Worm (Caenorhabditis elegans) whole organism, late embryonic: ENCODE data around the gene act-1.

Experiments
- C08G9.2 ChIP-seq: sonication (generic microtip); optimal IDR thresholded peaks from 2 replicates; lab custom pipeline; 2016; ENCODE audit warnings: mild to moderate bottlenecking, missing genetic modification characterization, moderate library complexity, missing compliant biosample characterization
- F13H6.1 ChIP-seq: sonication (generic microtip); optimal IDR thresholded peaks from 2 replicates; lab custom pipeline; 2016; ENCODE audit warnings: missing genetic modification characterization, missing compliant biosample characterization
- K09A11.1 ChIP-seq: sonication (generic microtip); optimal IDR thresholded peaks from 2 replicates; lab custom pipeline; 2017; ENCODE audit warnings: antibody characterized with exemption, mild to moderate bottlenecking, missing genetic modification characterization, missing compliant biosample characterization; ENCODE audit not compliant: insufficient read depth
- T23F11.4 ChIP-seq: fragments of 200-800 bp; sonication (Bioruptor generic); optimal IDR thresholded peaks from 2 replicates; lab custom pipeline; 2018; ENCODE audit warnings: mild to moderate bottlenecking, missing genetic modification characterization, missing compliant biosample characterization
- Y22D7AL.16 ChIP-seq: sonication (generic microtip); optimal IDR thresholded peaks from 2 replicates; lab custom pipeline; 2016; ENCODE audit warnings: missing genetic modification characterization, missing compliant biosample characterization
- ahr-1 ChIP-seq: sonication (generic microtip); optimal IDR thresholded peaks from 2 replicates; lab custom pipeline; 2016; ENCODE audit warnings: missing genetic modification characterization, missing compliant biosample characterization
- ceh-18 ChIP-seq: sonication (generic microtip); optimal IDR thresholded peaks from 2 replicates; lab custom pipeline; 2016; ENCODE audit warnings: missing genetic modification characterization, missing compliant biosample characterization
- ceh-19 ChIP-seq: fragments of 200-800 bp; sonication (Bioruptor generic); optimal IDR thresholded peaks from 2 replicates; lab custom pipeline; 2018; ENCODE audit warnings: mild to moderate bottlenecking, missing genetic modification characterization, missing compliant biosample characterization
- ceh-2 ChIP-seq: sonication (generic microtip); optimal IDR thresholded peaks from 2 replicates; lab custom pipeline; 2016; ENCODE audit warnings: missing genotype, missing genetic modification characterization, missing compliant biosample characterization
- ceh-22 ChIP-seq: sonication (generic microtip); optimal IDR thresholded peaks from 2 replicates; lab custom pipeline; 2017; ENCODE audit warnings: missing biosample characterization, missing genetic modification characterization
- ceh-30 ChIP-seq: fragments of 150-350 bp; optimal IDR thresholded peaks from 2 replicates; lab custom pipeline; 2014; ENCODE audit warnings: missing biosample characterization, missing genetic modification characterization
- ceh-31 ChIP-seq: sonication (generic microtip); optimal IDR thresholded peaks from 2 replicates; lab custom pipeline; 2016; ENCODE audit warnings: missing genetic modification characterization, missing compliant biosample characterization
- ceh-34 ChIP-seq: sonication (generic microtip); optimal IDR thresholded peaks from 2 replicates; lab custom pipeline; 2016; ENCODE audit warnings: mild to moderate bottlenecking, missing genetic modification characterization, missing compliant biosample characterization
- ceh-45 ChIP-seq: fragments of 200-800 bp; sonication (Bioruptor generic); IDR thresholded peaks from 2 replicates; pipeline ENCODE4 v1.3.6; 2022; ENCODE audit warnings: missing genetic modification reagents, missing genetic modification characterization, missing compliant biosample characterization
- ceh-48 ChIP-seq: sonication (generic microtip); optimal IDR thresholded peaks from 2 replicates; lab custom pipeline; 2016; ENCODE audit warnings: missing genetic modification characterization, inconsistent platforms, missing compliant biosample characterization
- ceh-6 ChIP-seq: fragments of 200-800 bp; sonication (Bioruptor generic); optimal IDR thresholded peaks from 2 replicates; lab custom pipeline; 2018; ENCODE audit warnings: mild to moderate bottlenecking, missing genetic modification characterization, missing compliant biosample characterization
- ceh-9 ChIP-seq: sonication (generic microtip); optimal IDR thresholded peaks from 2 replicates; lab custom pipeline; 2016; ENCODE audit warnings: mild to moderate bottlenecking, missing genetic modification characterization, inconsistent platforms, missing compliant biosample characterization
- che-1 ChIP-seq: sonication (generic microtip); optimal IDR thresholded peaks from 2 replicates; lab custom pipeline; 2016; ENCODE audit warnings: mild to moderate bottlenecking, missing genetic modification characterization, missing compliant biosample characterization
- dmd-4 ChIP-seq: sonication (generic microtip); optimal IDR thresholded peaks from 2 replicates; lab custom pipeline; 2016; ENCODE audit warnings: borderline replicate concordance, missing genetic modification characterization, missing compliant biosample characterization
- elt-4 ChIP-seq: sonication (generic microtip); optimal IDR thresholded peaks from 2 replicates; lab custom pipeline; 2016; ENCODE audit warnings: missing genetic modification characterization, missing compliant biosample characterization
- ets-4 ChIP-seq: sonication (generic microtip); optimal IDR thresholded peaks from 2 replicates; lab custom pipeline; 2016; ENCODE audit warnings: missing genetic modification characterization, missing compliant biosample characterization
- fax-1 ChIP-seq: sonication (generic microtip); optimal IDR thresholded peaks from 2 replicates; lab custom pipeline; 2016; ENCODE audit warnings: missing genotype, missing genetic modification characterization, missing compliant biosample characterization
- fkh-10 ChIP-seq: fragments of 150-350 bp; optimal IDR thresholded peaks from 2 replicates; lab custom pipeline; 2014; ENCODE audit warnings: missing biosample characterization, missing genetic modification reagents, missing genetic modification characterization
- fkh-6 ChIP-seq: sonication (generic microtip); optimal IDR thresholded peaks from 2 replicates; lab custom pipeline; 2016; ENCODE audit warnings: missing genetic modification characterization, missing compliant biosample characterization
- hlh-13 ChIP-seq: fragments of 200-800 bp; sonication (Bioruptor generic); optimal IDR thresholded peaks from 2 replicates; lab custom pipeline; 2018; ENCODE audit warnings: mild to moderate bottlenecking, missing genetic modification characterization, missing compliant biosample characterization
- hlh-15 ChIP-seq: sonication (generic microtip); optimal IDR thresholded peaks from 2 replicates; lab custom pipeline; 2016; ENCODE audit warnings: missing genetic modification characterization, missing compliant biosample characterization
- hlh-30 ChIP-seq: sonication (generic microtip); optimal IDR thresholded peaks from 2 replicates; lab custom pipeline; 2017; ENCODE audit warnings: antibody characterized with exemption, missing genetic modification characterization, missing compliant biosample characterization; ENCODE audit not compliant: insufficient read depth
- hlh-6 ChIP-seq: sonication (generic microtip); optimal IDR thresholded peaks from 2 replicates; lab custom pipeline; 2016; ENCODE audit warnings: missing genotype, missing genetic modification characterization, missing compliant biosample characterization
- hlh-8 ChIP-seq: sonication (generic microtip); optimal IDR thresholded peaks from 2 replicates; lab custom pipeline; 2016; ENCODE audit warnings: missing genotype, missing genetic modification characterization, missing compliant biosample characterization
- lim-6 ChIP-seq: sonication (generic microtip); optimal IDR thresholded peaks from 2 replicates; lab custom pipeline; 2016; ENCODE audit warnings: missing genetic modification characterization, missing compliant biosample characterization
- madf-2 ChIP-seq: sonication (generic microtip); optimal IDR thresholded peaks from 2 replicates; lab custom pipeline; 2017; ENCODE audit warnings: missing genetic modification characterization, missing compliant biosample characterization
- mec-3 ChIP-seq: sonication (generic microtip); optimal IDR thresholded peaks from 2 replicates; lab custom pipeline; 2016; ENCODE audit warnings: borderline replicate concordance, missing genetic modification characterization, missing compliant biosample characterization
- nfya-1 ChIP-seq: sonication (generic microtip); optimal IDR thresholded peaks from 2 replicates; lab custom pipeline; 2017; ENCODE audit warnings: missing genetic modification characterization, mild to moderate bottlenecking, missing compliant biosample characterization, antibody characterized with exemption, moderate library complexity
- nhr-11 ChIP-seq: fragments of 150-350 bp; optimal IDR thresholded peaks from 2 replicates; lab custom pipeline; 2014; ENCODE audit warnings: missing biosample characterization, missing genetic modification characterization
- pag-3 ChIP-seq: sonication (generic microtip); optimal IDR thresholded peaks from 2 replicates; lab custom pipeline; 2016; ENCODE audit warnings: missing compliant biosample characterization, missing genetic modification characterization, borderline replicate concordance
- pat-9 ChIP-seq: fragments of 200-800 bp; sonication (Bioruptor generic); optimal IDR thresholded peaks from 2 replicates; lab custom pipeline; 2018; ENCODE audit warnings: mild to moderate bottlenecking, missing genetic modification characterization, moderate library complexity, missing compliant biosample characterization
- pax-1 ChIP-seq: fragments of 150-350 bp; optimal IDR thresholded peaks from 2 replicates; lab custom pipeline; 2014; ENCODE audit warnings: missing biosample characterization, missing genetic modification characterization
- pha-2 ChIP-seq: sonication (generic microtip); optimal IDR thresholded peaks from 2 replicates; lab custom pipeline; 2017; ENCODE audit warnings: mild to moderate bottlenecking, missing genetic modification characterization, missing compliant biosample characterization
- pha-4 ChIP-seq: fragments of 150-350 bp; optimal IDR thresholded peaks from 2 replicates; lab custom pipeline; 2018; ENCODE audit warnings: missing biosample characterization, missing genetic modification reagents, missing genetic modification characterization
- ref-2 ChIP-seq: sonication (generic microtip); optimal IDR thresholded peaks from 2 replicates; lab custom pipeline; 2016; ENCODE audit warnings: missing genetic modification characterization, missing compliant biosample characterization
- rnt-1 ChIP-seq: sonication (generic microtip); optimal IDR thresholded peaks from 2 replicates; lab custom pipeline; 2016; ENCODE audit warnings: missing genetic modification characterization, missing compliant biosample characterization
- sox-2 ChIP-seq: fragments of 200-800 bp; sonication (Bioruptor generic); IDR thresholded peaks from 2 replicates; pipeline ENCODE4 v1.3.6; 2022; ENCODE audit warnings: missing genetic modification reagents, missing genetic modification characterization, missing compliant biosample characterization
- sox-4 ChIP-seq: sonication (generic microtip); optimal IDR thresholded peaks from 2 replicates; lab custom pipeline; 2017; ENCODE audit warnings: mild to moderate bottlenecking, missing genetic modification characterization, inconsistent platforms, missing compliant biosample characterization
- tbx-2 ChIP-seq: sonication (generic microtip); optimal IDR thresholded peaks from 2 replicates; lab custom pipeline; 2016; ENCODE audit warnings: missing genetic modification characterization, missing compliant biosample characterization
- tbx-7 ChIP-seq: sonication (generic microtip); optimal IDR thresholded peaks from 2 replicates; lab custom pipeline; 2016; ENCODE audit warnings: missing genotype, missing genetic modification characterization, missing compliant biosample characterization
- unc-55 ChIP-seq: sonication (generic microtip); optimal IDR thresholded peaks from 2 replicates; lab custom pipeline; 2017; ENCODE audit warnings: missing biosample characterization, missing genetic modification reagents, missing genetic modification characterization
- unc-86 ChIP-seq: sonication (generic microtip); optimal IDR thresholded peaks from 2 replicates; lab custom pipeline; 2016; ENCODE audit warnings: missing genetic modification characterization, missing compliant biosample characterization
- zip-5 ChIP-seq: sonication (generic microtip); optimal IDR thresholded peaks from 2 replicates; lab custom pipeline; 2016; ENCODE audit warnings: missing genetic modification characterization, missing compliant biosample characterization
- ztf-16 ChIP-seq: sonication (generic microtip); optimal IDR thresholded peaks from 2 replicates; lab custom pipeline; 2017; ENCODE audit warnings: missing genetic modification characterization, missing compliant biosample characterization

The act-1 gene

DNA sequence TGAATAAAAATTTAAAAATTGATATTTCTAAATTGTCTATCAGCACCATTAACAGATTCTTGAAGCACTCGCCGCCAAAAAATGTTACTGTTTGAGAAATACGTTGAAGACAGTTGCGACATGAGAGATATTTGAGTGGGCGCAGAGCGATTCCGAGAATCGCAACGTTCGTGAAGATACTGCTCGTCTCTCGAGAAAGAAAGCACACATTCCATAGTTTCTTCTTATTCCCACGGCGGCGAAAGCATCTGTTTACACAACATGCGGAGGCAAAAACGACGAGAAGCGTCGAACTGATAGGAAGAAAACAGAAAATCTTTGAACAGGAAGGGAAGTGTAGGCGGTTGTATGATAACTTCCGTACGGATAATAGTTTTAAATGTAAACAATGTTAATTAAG, 1.6 kb downstream of the act-1 start (continued):
- TF ChIP-seq ceh-18 (tag; lab: Kevin White, UChicago) (peak; percentile 94), pha-2 (tag; lab: Kevin White, UChicago) (no peak), ceh-31 (peak; percentile 16), fkh-10 (GFP tag; lab: Kevin White, UChicago) (no peak), nhr-11 (tag; lab: Kevin White, UChicago) (no peak), ceh-34 (tag; lab: Kevin White, UChicago) (peak; percentile 54), ahr-1 (no peak), zip-5 (tag; lab: Kevin White, UChicago) (no peak), T23F11.4 (GFP tag; lab: Kevin White, UChicago) (no peak), hlh-15 (tag; lab: Kevin White, UChicago) (no peak), ceh-48 (tag; lab: Kevin White, UChicago) (no peak), unc-86 (tag; lab: Kevin White, UChicago) (no peak), rnt-1 (tag; lab: Kevin White, UChicago) (peak; percentile 76), elt-4 (no peak), sox-4 (tag; lab: Kevin White, UChicago) (no peak), F13H6.1 (tag; lab: Kevin White, UChicago) (no peak), hlh-13 (no peak)

DNA sequence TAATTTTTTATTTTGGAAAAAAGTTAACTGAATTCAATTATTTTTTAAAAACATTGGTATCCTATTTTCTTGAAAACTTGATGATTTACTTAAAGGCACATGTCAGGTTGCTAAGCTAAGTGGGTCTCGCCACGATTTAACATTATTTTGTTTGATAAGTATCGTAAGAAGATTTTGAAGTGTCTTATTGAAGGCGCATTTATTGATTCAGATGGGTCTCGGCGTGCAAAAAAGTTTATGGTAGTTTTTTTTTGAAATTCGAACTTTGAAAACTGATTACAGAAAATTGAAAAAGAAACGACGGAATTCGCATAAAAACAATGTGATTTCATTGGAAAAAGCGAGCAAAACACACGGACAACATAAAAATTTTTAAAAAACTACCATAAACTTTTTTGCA, 2.1 kb downstream of the act-1 start:
- no peak for TF ChIP-seq nfya-1
- no peak for TF ChIP-seq tbx-7 (tag; lab: Kevin White, UChicago)
- no peak for TF ChIP-seq ref-2
- no peak for TF ChIP-seq mec-3
- TF ChIP-seq rnt-1 (tag; lab: Kevin White, UChicago) = no peak
- TF ChIP-seq ceh-18 (tag; lab: Kevin White, UChicago) = no peak
- no peak for TF ChIP-seq Y22D7AL.16 (tag; lab: Kevin White, UChicago)
- no peak for TF ChIP-seq ceh-34 (tag; lab: Kevin White, UChicago)
- TF ChIP-seq hlh-8 (tag; lab: Kevin White, UChicago) = no peak
- no peak for TF ChIP-seq sox-2 (GFP tag; lab: Robert Waterston, UW)
- no peak for TF ChIP-seq fkh-6
- no peak for TF ChIP-seq unc-55
- TF ChIP-seq fax-1 (tag; lab: Kevin White, UChicago) = no peak
- no peak for TF ChIP-seq ceh-48 (tag; lab: Kevin White, UChicago)

DNA sequence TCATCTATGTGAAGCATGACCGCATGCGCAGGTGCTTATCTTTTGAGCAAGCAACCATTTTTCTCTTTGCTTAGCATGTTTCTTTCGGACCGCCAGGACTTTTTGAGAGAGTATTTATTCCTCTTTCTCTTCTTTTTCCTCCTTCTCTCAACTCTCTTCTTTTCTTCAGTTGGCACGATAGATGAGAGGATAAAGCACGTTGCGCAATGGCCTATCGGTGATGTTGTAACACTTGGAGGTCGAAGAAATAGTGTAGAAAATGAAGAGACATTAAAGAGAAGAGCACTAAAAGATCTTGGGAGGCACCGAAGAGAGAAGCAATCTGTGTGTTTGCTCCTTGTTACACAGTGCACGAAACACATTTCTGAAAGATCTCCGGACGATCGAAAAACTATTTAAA, 2.8 kb downstream of the act-1 start:
- TF ChIP-seq nhr-11 (tag; lab: Kevin White, UChicago) (no peak), F13H6.1 (tag; lab: Kevin White, UChicago) (peak; percentile 16), che-1 (tag; lab: Kevin White, UChicago) (no peak), nfya-1 (peak; percentile 74), pag-3 (tag; lab: Kevin White, UChicago) (no peak), hlh-8 (tag; lab: Kevin White, UChicago) (no peak), hlh-30 (tag; lab: Kevin White, UChicago) (no peak), elt-4 (no peak), pat-9 (tag; lab: Kevin White, UChicago) (peak; percentile 76), hlh-6 (tag; lab: Kevin White, UChicago) (no peak), madf-2 (tag; lab: Kevin White, UChicago) (no peak), lim-6 (no peak), dmd-4 (tag; lab: Kevin White, UChicago) (peak; percentile 48), ceh-30 (no peak), ceh-22 (tag; lab: Kevin White, UChicago) (peak; percentile 62), pax-1 (tag; lab: Kevin White, UChicago) (peak; percentile 96), C08G9.2 (tag; lab: Kevin White, UChicago) (no peak), ets-4 (tag; lab: Kevin White, UChicago) (peak; percentile 1), ref-2 (peak; percentile 3), ztf-16 (tag; lab: Kevin White, UChicago) (no peak), fax-1 (tag; lab: Kevin White, UChicago) (no peak), pha-4 (tag; lab: Kevin White, UChicago) (no peak), tbx-2 (tag; lab: Kevin White, UChicago) (peak; percentile 65), K09A11.1 (tag; lab: Kevin White, UChicago) (no peak), ceh-9 (no peak), ceh-6 (no peak), ceh-31 (peak; percentile 53), pha-2 (tag; lab: Kevin White, UChicago) (peak; percentile 55), ceh-19 (GFP tag; lab: Kevin White, UChicago) (no peak), ceh-45 (GFP tag; lab: Robert Waterston, UW) (no peak), ceh-48 (tag; lab: Kevin White, UChicago) (no peak), ceh-18 (tag; lab: Kevin White, UChicago) (peak; percentile 88), ceh-2 (peak; percentile 27), fkh-10 (GFP tag; lab: Kevin White, UChicago) (no peak)
